Fruit fly (Drosophila melanogaster): ENCODE measurements around the gene ens.

DNA sequence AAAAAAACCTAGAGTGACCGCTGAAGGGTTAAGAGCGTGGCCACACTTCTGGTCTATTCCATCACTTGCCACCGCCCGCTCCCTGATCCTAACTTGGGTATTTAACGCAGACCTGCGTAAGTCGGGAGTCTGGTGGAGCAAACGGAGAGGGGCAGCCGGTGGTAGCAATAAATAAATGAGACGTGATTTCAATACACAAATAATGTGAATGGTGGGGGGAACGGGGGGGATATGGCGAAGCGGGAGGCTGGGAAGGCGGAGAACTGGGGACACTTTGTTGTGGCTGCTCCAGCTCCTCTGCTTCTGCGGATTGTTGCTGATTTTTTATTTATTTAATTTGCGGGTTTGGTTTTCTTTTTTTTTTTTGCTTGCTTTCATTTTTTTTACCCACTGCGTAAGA, 23.5 kb upstream of the ens start:
- no peak for TF ChIP-seq Jra (GFP tag; optimal IDR thresholded peaks at IDR 0.05)
- TF ChIP-seq Hr83 (GFP tag; optimal IDR thresholded peaks at IDR 0.05; ENCODE audit: poor library complexity, severe bottlenecking), result no peak
- TF ChIP-seq CG32264 (GFP tag; optimal IDR thresholded peaks at IDR 0.05), result no peak
- no peak for TF ChIP-seq dsf (GFP tag; optimal IDR thresholded peaks at IDR 0.05; ENCODE audit: borderline replicate concordance)
- no peak for TF ChIP-seq GATAd (GFP tag; optimal IDR thresholded peaks at IDR 0.05)
- TF ChIP-seq Mio (GFP tag; optimal IDR thresholded peaks at IDR 0.05), result no peak
- no peak for TF ChIP-seq Hnf4 (GFP tag; optimal IDR thresholded peaks at IDR 0.05)
- TF ChIP-seq Rel (GFP tag; optimal IDR thresholded peaks at IDR 0.05), result no peak
- no peak for TF ChIP-seq Rel (tag; optimal IDR thresholded peaks at IDR 0.05)
- TF ChIP-seq OdsH (GFP tag; optimal IDR thresholded peaks at IDR 0.05), result no peak
- TF ChIP-seq sage (GFP tag; optimal IDR thresholded peaks at IDR 0.05), result no peak

All from whole organism, wandering third instar larva.